Worm (Caenorhabditis elegans) whole organism, midembryonic: ENCODE results near the gene R07B1.8.

Experiments used
- med-1 ChIP-seq: sonication (generic microtip); optimal IDR thresholded peaks from 2 replicates; lab custom pipeline; 2017; ENCODE audit warnings: missing genetic modification characterization, mild to moderate bottlenecking, missing compliant biosample characterization, antibody characterized with exemption, missing genetic modification reagents; ENCODE audit not compliant: insufficient read depth
- ref-1 ChIP-seq: fragments of 200-800 bp; sonication (Bioruptor generic); conservative IDR thresholded peaks from 2 replicates; pipeline ENCODE4 v1.3.6; 2022; ENCODE audit warnings: missing genetic modification reagents, missing genetic modification characterization, missing compliant biosample characterization
- tab-1 ChIP-seq: fragments of 200-800 bp; sonication (Bioruptor generic); IDR thresholded peaks from 2 replicates; pipeline ENCODE4 v1.3.6; 2022; ENCODE audit warnings: missing genetic modification characterization, missing compliant biosample characterization

ce11 chrX:9872554-9872953 lies at the start of gene R07B1.8:
- TF ChIP-seq med-1 (GFP tag; lab: Kevin White, UChicago), result no peak
- TF ChIP-seq ref-1 (GFP tag; lab: Robert Waterston, UW), result no peak
- TF ChIP-seq tab-1 (GFP tag; lab: Robert Waterston, UW), result no peak
